Worm (Caenorhabditis elegans): Measurements from ENCODE around the gene nlp-80.

Gene nlp-80

DNA sequence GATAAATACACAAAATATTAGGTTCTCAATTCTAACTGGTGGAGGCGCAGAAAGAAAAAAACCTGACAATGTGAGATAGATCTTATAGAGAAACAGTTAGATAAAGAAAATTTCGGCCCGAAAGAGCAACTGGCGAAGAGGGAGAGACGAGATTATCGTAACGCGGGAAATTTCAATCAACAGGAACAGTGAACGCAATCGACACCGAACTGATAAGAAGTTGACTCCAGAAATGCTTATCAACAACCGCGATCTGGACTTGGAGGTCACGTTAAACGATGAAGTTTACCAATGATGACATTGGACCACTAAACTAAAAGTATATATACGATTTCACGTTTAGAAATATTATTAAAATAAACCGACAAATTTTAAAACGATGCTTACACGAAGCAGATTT, 11.0 kb upstream of the nlp-80 start:
- TF ChIP-seq gmeb-2 (tag; optimal IDR thresholded peaks at IDR 0.05) (no peak), ama-1 (optimal IDR thresholded peaks at IDR 0.05) (peak; percentile 23), elt-2 (tag; optimal IDR thresholded peaks at IDR 0.05) (peak; percentile 89)

DNA sequence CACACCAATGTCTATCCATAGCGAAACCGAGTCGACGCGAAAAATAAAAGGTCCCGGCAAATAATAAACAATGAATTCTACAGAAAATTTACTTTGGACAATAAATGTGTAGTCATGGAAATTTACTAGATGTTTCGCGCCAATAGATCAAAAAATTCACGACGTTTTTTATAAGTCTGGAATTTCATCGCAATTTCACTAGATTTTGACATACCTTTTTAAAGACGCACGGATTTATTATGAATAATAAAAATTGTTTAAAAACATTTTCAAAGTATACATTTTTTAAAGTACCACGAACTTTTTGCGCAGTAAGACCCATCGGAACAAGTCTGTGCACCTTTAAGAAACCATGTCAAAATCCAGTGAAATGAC, 10.6 kb upstream of the nlp-80 start:
- TF ChIP-seq lim-6 (tag; optimal IDR thresholded peaks at IDR 0.05) (no peak), dve-1 (tag; optimal IDR thresholded peaks at IDR 0.05) (no peak), pat-9 (tag; optimal IDR thresholded peaks at IDR 0.05) (no peak), ceh-31 (tag; optimal IDR thresholded peaks at IDR 0.05) (no peak), sox-2 (GFP tag; IDR thresholded peaks at IDR 0.05) (no peak), hlh-13 (GFP tag; optimal IDR thresholded peaks at IDR 0.05) (no peak), ahr-1 (tag; optimal IDR thresholded peaks at IDR 0.05) (no peak), pag-3 (tag; optimal IDR thresholded peaks at IDR 0.05; ENCODE audit: borderline replicate concordance) (no peak), syd-9 (tag; optimal IDR thresholded peaks at IDR 0.05) (no peak), odd-2 (tag; optimal IDR thresholded peaks at IDR 0.05) (no peak), fkh-6 (tag; optimal IDR thresholded peaks at IDR 0.05) (no peak), che-1 (tag; optimal IDR thresholded peaks at IDR 0.05) (no peak), gmeb-2 (tag; optimal IDR thresholded peaks at IDR 0.05) (no peak), ref-2 (tag; optimal IDR thresholded peaks at IDR 0.05) (no peak)

DNA sequence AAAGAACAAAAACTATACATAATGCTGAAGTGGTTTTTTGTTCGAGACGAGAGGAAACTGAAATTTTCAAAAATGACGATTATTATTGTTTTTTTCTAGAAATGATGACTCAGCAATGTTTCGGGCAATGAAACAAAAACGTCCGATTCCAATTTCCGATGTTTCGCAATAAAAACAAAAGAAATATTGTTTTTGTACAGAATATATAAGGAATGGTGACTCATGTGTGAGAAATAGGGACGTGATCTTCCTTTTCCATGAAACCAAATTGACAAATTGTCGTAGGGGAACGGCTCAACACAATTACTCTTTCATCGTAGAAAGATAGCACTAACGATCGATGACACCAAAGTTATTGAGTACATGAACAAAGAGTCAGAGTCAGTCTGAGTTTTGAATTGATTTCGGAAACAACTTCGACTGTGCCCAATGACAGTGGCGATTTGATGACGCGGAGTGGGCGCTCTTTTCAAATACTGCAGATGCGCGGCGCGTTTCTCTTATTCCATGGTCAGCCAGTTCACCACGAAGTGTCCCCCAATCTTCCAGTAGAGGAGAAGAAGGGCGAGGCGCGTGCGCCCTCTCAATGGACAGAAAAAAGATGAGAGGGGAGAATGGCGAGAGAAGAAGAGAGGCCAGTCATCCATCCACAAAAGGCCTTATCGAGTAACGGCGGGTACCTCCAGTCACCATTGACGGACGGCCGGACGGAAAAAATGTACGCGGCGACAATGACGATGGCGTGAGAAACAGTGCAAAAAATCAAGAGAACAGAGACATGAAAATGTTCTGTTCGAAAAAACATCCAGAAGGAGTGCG, 10.0 kb upstream of the nlp-80 start:
- no peak for TF ChIP-seq ceh-30 (tag; optimal IDR thresholded peaks at IDR 0.05)
- peak; percentile 25 for TF ChIP-seq unc-42 (tag; optimal IDR thresholded peaks at IDR 0.05)
- TF ChIP-seq sdc-2 (tag; optimal IDR thresholded peaks at IDR 0.05): peak; percentile 26
- TF ChIP-seq ceh-31 (tag; optimal IDR thresholded peaks at IDR 0.05): peak; percentile 31
- TF ChIP-seq ttx-3 (tag; optimal IDR thresholded peaks at IDR 0.05): no peak
- peak; percentile 32 for TF ChIP-seq hlh-6 (tag; optimal IDR thresholded peaks at IDR 0.05)
- TF ChIP-seq ref-2 (tag; optimal IDR thresholded peaks at IDR 0.05): peak; percentile 14
- TF ChIP-seq ceh-18 (tag; optimal IDR thresholded peaks at IDR 0.05): peak; percentile 13
- TF ChIP-seq che-1 (tag; optimal IDR thresholded peaks at IDR 0.05): no peak
- TF ChIP-seq nfya-1 (tag; optimal IDR thresholded peaks at IDR 0.05): peak; percentile 23
- TF ChIP-seq elt-4 (tag; optimal IDR thresholded peaks at IDR 0.05): peak; percentile 54

DNA sequence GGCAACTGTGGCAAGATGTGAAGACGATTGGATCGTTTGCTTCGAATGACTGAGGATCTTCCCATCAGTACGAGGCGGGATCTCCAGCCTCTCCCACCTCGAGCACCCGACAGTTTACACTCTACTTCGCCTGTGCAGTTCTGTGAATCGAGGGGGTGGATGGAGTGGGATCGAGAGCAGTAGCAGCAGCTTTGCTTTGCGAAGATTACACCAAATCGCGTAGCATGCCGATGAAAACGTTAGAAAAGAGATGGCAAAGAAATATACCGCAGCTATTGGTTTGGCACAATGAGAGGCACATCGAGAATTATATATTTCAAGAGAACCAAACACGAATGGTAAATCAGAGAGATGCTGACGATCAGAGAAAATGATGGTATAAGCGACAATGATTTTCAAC, 9.0 kb upstream of the nlp-80 start, which contains the start of gene act-3:
act-3 (minus strand) TSS at position 51 of the 400 bp plus-strand sequence.
- TF ChIP-seq F13H6.1 (tag; optimal IDR thresholded peaks at IDR 0.05) (no peak), nhr-232 (tag; optimal IDR thresholded peaks at IDR 0.05) (no peak), pha-4 (tag; optimal IDR thresholded peaks at IDR 0.05) (no peak), nhr-11 (tag; optimal IDR thresholded peaks at IDR 0.05) (no peak), unc-55 (GFP tag; optimal IDR thresholded peaks at IDR 0.05) (peak; percentile 27), ceh-18 (tag; optimal IDR thresholded peaks at IDR 0.05) (peak; percentile 92), C38D4.7 (GFP tag; optimal IDR thresholded peaks at IDR 0.05) (no peak), fax-1 (tag; optimal IDR thresholded peaks at IDR 0.05) (no peak), rnt-1 (tag; optimal IDR thresholded peaks at IDR 0.05) (peak; percentile 67), ceh-24 (tag; optimal IDR thresholded peaks at IDR 0.05) (no peak), nfya-1 (tag; optimal IDR thresholded peaks at IDR 0.05) (peak; percentile 53), zip-5 (tag; optimal IDR thresholded peaks at IDR 0.05) (no peak), ceh-30 (tag; optimal IDR thresholded peaks at IDR 0.05) (no peak), tbx-7 (tag; optimal IDR thresholded peaks at IDR 0.05) (no peak), elt-4 (tag; optimal IDR thresholded peaks at IDR 0.05) (no peak), eyg-1 (tag; optimal IDR thresholded peaks at IDR 0.05) (no peak), pat-9 (tag; optimal IDR thresholded peaks at IDR 0.05) (no peak), sox-4 (tag; optimal IDR thresholded peaks at IDR 0.05) (no peak), ceh-6 (GFP tag; optimal IDR thresholded peaks at IDR 0.05) (no peak), ceh-48 (tag; optimal IDR thresholded peaks at IDR 0.05) (no peak)

Measured in whole organism, late embryonic.